Worm (Caenorhabditis elegans) whole organism, young adult: ENCODE data around the gene tsp-6.

Experiments
- B0261.1 ChIP-seq: sonication (generic microtip); optimal IDR thresholded peaks from 2 replicates; lab custom pipeline; 2016; ENCODE audit warnings: mild to moderate bottlenecking, missing genetic modification characterization, moderate library complexity, missing compliant biosample characterization
- B0336.3 ChIP-seq: fragments of 200-800 bp; sonication (Bioruptor generic); IDR thresholded peaks from 2 replicates; pipeline ENCODE4 v1.3.6; 2022; ENCODE audit warnings: missing genetic modification characterization, missing compliant biosample characterization
- C06A6.2 ChIP-seq: fragments of 200-800 bp; sonication (Bioruptor generic); conservative IDR thresholded peaks from 2 replicates; pipeline ENCODE4 v1.3.6; 2022; ENCODE audit warnings: missing genetic modification characterization, missing compliant biosample characterization
- C17E4.6 ChIP-seq: fragments of 200-800 bp; sonication (Bioruptor generic); IDR thresholded peaks from 2 replicates; pipeline ENCODE4 v1.3.6; 2022; ENCODE audit warnings: missing genetic modification reagents, missing genetic modification characterization, missing compliant biosample characterization
- K11D2.4 ChIP-seq: fragments of 200-800 bp; sonication (Bioruptor generic); IDR thresholded peaks from 2 replicates; pipeline ENCODE4 v1.3.6; 2022; ENCODE audit warnings: missing genetic modification reagents, missing genetic modification characterization, missing compliant biosample characterization
- K12H6.12 ChIP-seq: fragments of 200-800 bp; sonication (Bioruptor generic); optimal IDR thresholded peaks from 2 replicates; lab custom pipeline; 2018; ENCODE audit warnings: mild to moderate bottlenecking, missing genetic modification characterization, missing compliant biosample characterization
- T26A5.8 ChIP-seq: sonication (generic microtip); optimal IDR thresholded peaks from 2 replicates; lab custom pipeline; 2016; ENCODE audit warnings: missing genetic modification characterization, missing compliant biosample characterization
- Y67H2A.10 ChIP-seq: fragments of 200-800 bp; sonication (Bioruptor generic); conservative IDR thresholded peaks from 2 replicates; pipeline ENCODE4 v1.3.6; 2022; ENCODE audit warnings: missing genetic modification reagents, missing genetic modification characterization, missing compliant biosample characterization
- Y79H2A.3 ChIP-seq: fragments of 200-800 bp; sonication (Bioruptor generic); conservative IDR thresholded peaks from 2 replicates; pipeline ENCODE4 v1.3.6; 2022; ENCODE audit warnings: missing genetic modification reagents, missing genetic modification characterization, missing compliant biosample characterization
- akir-1 ChIP-seq: fragments of 200-800 bp; sonication (Bioruptor generic); optimal IDR thresholded peaks from 2 replicates; lab custom pipeline; 2018; ENCODE audit warnings: mild to moderate bottlenecking, missing genetic modification characterization, moderate library complexity, missing compliant biosample characterization
- ama-1 ChIP-seq, 3 experiments: fragments of 150-350 bp in 1 of 3; sonication (generic microtip) in 2 of 3; optimal IDR thresholded peaks; 2 replicates each; lab custom pipeline; 2014 to 2018; ENCODE audit warnings: missing biosample characterization in 2 of 3, missing genetic modification characterization in 2 of 3, missing genetic modification reagents in 2 of 3
- aptf-2 ChIP-seq: fragments of 200-800 bp; sonication (Bioruptor generic); conservative IDR thresholded peaks from 2 replicates; pipeline ENCODE4 v1.3.6; 2022; ENCODE audit warnings: missing genetic modification reagents, missing genetic modification characterization, missing compliant biosample characterization
- atf-7 ChIP-seq: sonication (generic microtip); optimal IDR thresholded peaks from 2 replicates; lab custom pipeline; 2017; ENCODE audit warnings: mild to moderate bottlenecking, missing genetic modification characterization, missing compliant biosample characterization
- attf-5 ChIP-seq: fragments of 200-800 bp; sonication (Bioruptor generic); optimal IDR thresholded peaks from 2 replicates; lab custom pipeline; 2018; ENCODE audit warnings: mild to moderate bottlenecking, missing genetic modification characterization, missing compliant biosample characterization
- bed-1 ChIP-seq: fragments of 200-800 bp; sonication (Bioruptor generic); IDR thresholded peaks from 2 replicates; pipeline ENCODE4 v1.3.6; 2022; ENCODE audit warnings: missing genetic modification reagents, missing genetic modification characterization, missing compliant biosample characterization
- ccch-3 ChIP-seq: fragments of 200-800 bp; sonication (Bioruptor generic); optimal IDR thresholded peaks from 2 replicates; lab custom pipeline; 2018; ENCODE audit warnings: mild to moderate bottlenecking, missing genetic modification characterization, missing compliant biosample characterization
- ceh-27 ChIP-seq: fragments of 200-800 bp; sonication (Bioruptor generic); optimal IDR thresholded peaks from 2 replicates; lab custom pipeline; 2018; ENCODE audit warnings: mild to moderate bottlenecking, missing genetic modification characterization, moderate library complexity, missing compliant biosample characterization
- dpff-1 ChIP-seq: sonication (generic microtip); optimal IDR thresholded peaks from 2 replicates; lab custom pipeline; 2017; ENCODE audit warnings: mild to moderate bottlenecking, missing genetic modification characterization, missing compliant biosample characterization
- dpl-1 ChIP-seq: fragments of 150-350 bp; optimal IDR thresholded peaks from 2 replicates; lab custom pipeline; 2014; ENCODE audit warnings: missing biosample characterization, missing genetic modification reagents, missing genetic modification characterization
- hlh-12 ChIP-seq: sonication (generic microtip); optimal IDR thresholded peaks from 2 replicates; lab custom pipeline; 2016; ENCODE audit warnings: missing genetic modification characterization, missing compliant biosample characterization
- hlh-26 ChIP-seq: fragments of 200-800 bp; sonication (Bioruptor generic); conservative IDR thresholded peaks from 2 replicates; pipeline ENCODE4 v1.3.6; 2022; ENCODE audit warnings: missing genetic modification reagents, missing genetic modification characterization, missing compliant biosample characterization
- hmg-20 ChIP-seq: fragments of 200-800 bp; sonication (Bioruptor generic); IDR thresholded peaks from 2 replicates; pipeline ENCODE4 v1.3.6; 2022; ENCODE audit warnings: missing genetic modification reagents, missing genetic modification characterization, missing compliant biosample characterization
- hrde-1 ChIP-seq: sonication (generic microtip); optimal IDR thresholded peaks from 2 replicates; lab custom pipeline; 2016; ENCODE audit warnings: missing genetic modification characterization, mild to moderate bottlenecking, missing compliant biosample characterization, moderate library complexity, missing genotype, missing genetic modification reagents, borderline replicate concordance
- hsf-1 ChIP-seq: fragments of 200-800 bp; sonication (Bioruptor generic); IDR thresholded peaks from 2 replicates; pipeline ENCODE4 v1.3.6; 2022; ENCODE audit warnings: missing genetic modification reagents, missing genetic modification characterization, missing compliant biosample characterization
- let-607 ChIP-seq, 2 experiments: fragments of 200-800 bp in 1 of 2; sonication (Bioruptor generic) in 1 of 2; sonication (generic microtip) in 1 of 2; optimal IDR thresholded peaks; 2 replicates each; lab custom pipeline; 2016 to 2018; ENCODE audit warnings: mild to moderate bottlenecking in 2 of 2, missing compliant biosample characterization in 2 of 2, missing genetic modification characterization in 2 of 2, moderate library complexity in 2 of 2, missing genotype in 1 of 2
- lin-54 ChIP-seq: fragments of 200-800 bp; sonication (Bioruptor generic); optimal IDR thresholded peaks from 2 replicates; lab custom pipeline; 2018; ENCODE audit warnings: mild to moderate bottlenecking, missing genetic modification characterization, missing compliant biosample characterization
- lsy-27 ChIP-seq: sonication (generic microtip); optimal IDR thresholded peaks from 2 replicates; lab custom pipeline; 2017; ENCODE audit warnings: missing genetic modification characterization, mild to moderate bottlenecking, missing compliant biosample characterization, antibody characterized with exemption, missing genotype, borderline replicate concordance; ENCODE audit not compliant: insufficient read depth
- mcd-1 ChIP-seq: fragments of 200-800 bp; sonication (Bioruptor generic); IDR thresholded peaks from 2 replicates; pipeline ENCODE4 v1.3.6; 2022; ENCODE audit warnings: missing genetic modification reagents, missing genetic modification characterization, missing compliant biosample characterization
- mxl-1 ChIP-seq: sonication (generic microtip); optimal IDR thresholded peaks from 2 replicates; lab custom pipeline; 2016; ENCODE audit warnings: missing genetic modification characterization, missing compliant biosample characterization
- nfya-1 ChIP-seq: sonication (generic microtip); optimal IDR thresholded peaks from 2 replicates; lab custom pipeline; 2017; ENCODE audit warnings: antibody characterized with exemption, missing compliant biosample characterization, missing genetic modification characterization, borderline replicate concordance; ENCODE audit not compliant: insufficient read depth
- nfya-2 ChIP-seq: fragments of 200-800 bp; sonication (Bioruptor generic); IDR thresholded peaks from 2 replicates; pipeline ENCODE4 v1.3.6; 2022; ENCODE audit warnings: missing genetic modification reagents, missing genetic modification characterization, missing compliant biosample characterization
- nfyb-1 ChIP-seq: fragments of 200-800 bp; sonication (Bioruptor generic); IDR thresholded peaks from 2 replicates; pipeline ENCODE4 v1.3.6; 2022; ENCODE audit warnings: missing genetic modification reagents, missing genetic modification characterization, missing compliant biosample characterization
- nhr-179 ChIP-seq: sonication (generic microtip); optimal IDR thresholded peaks from 2 replicates; lab custom pipeline; 2016; ENCODE audit warnings: mild to moderate bottlenecking, missing genetic modification characterization, missing compliant biosample characterization
- nhr-80 ChIP-seq: sonication (generic microtip); optimal IDR thresholded peaks from 2 replicates; lab custom pipeline; 2016; ENCODE audit warnings: missing genetic modification characterization, missing compliant biosample characterization
- pbrm-1 ChIP-seq: fragments of 200-800 bp; sonication (Bioruptor generic); IDR thresholded peaks from 2 replicates; pipeline ENCODE4 v1.3.6; 2022; ENCODE audit warnings: missing genetic modification reagents, missing genetic modification characterization, missing compliant biosample characterization
- rec-8 ChIP-seq, 2 experiments: sonication (generic microtip); optimal IDR thresholded peaks; 2 replicates each; lab custom pipeline; 2016; ENCODE audit warnings: mild to moderate bottlenecking in 2 of 2, missing genetic modification characterization in 2 of 2, missing genetic modification reagents in 2 of 2, missing genotype in 2 of 2, missing biosample characterization in 1 of 2, missing compliant biosample characterization in 1 of 2, moderate library complexity in 1 of 2
- sdz-38 ChIP-seq: sonication (generic microtip); optimal IDR thresholded peaks from 2 replicates; lab custom pipeline; 2016; ENCODE audit warnings: missing genotype, missing genetic modification characterization, missing compliant biosample characterization
- tbx-9 ChIP-seq: sonication (generic microtip); optimal IDR thresholded peaks from 2 replicates; lab custom pipeline; 2016; ENCODE audit warnings: borderline replicate concordance, missing genetic modification characterization, inconsistent platforms, missing compliant biosample characterization
- xnd-1 ChIP-seq: sonication (generic microtip); optimal IDR thresholded peaks from 2 replicates; lab custom pipeline; 2016; ENCODE audit warnings: missing genotype, missing genetic modification reagents, missing genetic modification characterization, missing compliant biosample characterization
- zfh-2 ChIP-seq: fragments of 200-800 bp; sonication (Bioruptor generic); conservative IDR thresholded peaks from 2 replicates; pipeline ENCODE4 v1.3.6; 2022; ENCODE audit warnings: missing genetic modification reagents, missing genetic modification characterization, missing compliant biosample characterization
- zim-3 ChIP-seq: sonication (generic microtip); optimal IDR thresholded peaks from 2 replicates; lab custom pipeline; 2017; ENCODE audit warnings: mild to moderate bottlenecking, missing genetic modification characterization, moderate library complexity, missing compliant biosample characterization
- ztf-18 ChIP-seq: sonication (generic microtip); optimal IDR thresholded peaks from 2 replicates; lab custom pipeline; 2016; ENCODE audit warnings: missing genotype, mild to moderate bottlenecking, missing genetic modification characterization, missing compliant biosample characterization
- ztf-28 ChIP-seq: fragments of 200-800 bp; sonication (Bioruptor generic); IDR thresholded peaks from 2 replicates; pipeline ENCODE4 v1.3.6; 2022; ENCODE audit warnings: missing genetic modification reagents, missing genetic modification characterization, missing compliant biosample characterization

Gene tsp-6

DNA sequence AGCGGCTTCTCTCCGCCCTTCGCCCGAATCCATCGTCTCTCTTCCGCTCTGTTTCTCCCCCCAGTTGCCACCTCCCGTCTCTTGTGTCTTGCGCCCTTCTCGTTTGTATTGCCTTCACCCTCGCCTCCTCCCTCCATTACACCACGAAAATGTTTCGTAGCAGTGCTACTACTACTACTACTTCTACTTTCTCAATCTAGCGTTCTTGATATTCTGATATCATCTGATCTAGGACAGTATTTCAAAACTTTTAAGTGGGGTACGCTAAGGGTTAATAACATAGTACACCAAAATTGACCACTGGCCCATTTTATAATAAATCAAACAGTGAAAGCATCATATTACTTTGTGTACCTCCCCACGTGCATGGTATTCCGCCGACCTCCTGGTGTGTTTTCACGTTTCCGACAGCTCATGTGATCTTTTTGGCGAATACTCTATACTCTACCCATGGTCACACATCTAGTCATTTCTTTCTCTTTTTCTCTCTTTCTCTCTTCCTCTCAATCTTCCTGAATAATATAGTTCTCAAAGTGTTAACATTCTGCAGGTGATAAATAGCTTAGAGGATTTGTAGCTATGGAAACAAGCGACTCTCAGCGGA lies 17.6 kb upstream of the tsp-6 start, which contains the start of gene C14A11.2:
TSS of gene C14A11.2 (plus strand) at position 551 of the 604 bp plus-strand sequence.
- TF ChIP-seq B0336.3 (GFP tag; lab: Robert Waterston, UW) (no peak), ztf-28 (GFP tag; lab: Robert Waterston, UW) (no peak), dpff-1 (tag; lab: Kevin White, UChicago) (no peak), mcd-1 (GFP tag; lab: Robert Waterston, UW) (no peak), dpl-1 (GFP tag; lab: Kevin White, UChicago) (no peak), nfya-1 (no peak), aptf-2 (GFP tag; lab: Robert Waterston, UW) (no peak), Y79H2A.3 (GFP tag; lab: Robert Waterston, UW) (no peak), B0261.1 (tag; lab: Kevin White, UChicago) (no peak), akir-1 (no peak), attf-5 (no peak), K12H6.12 (no peak), zim-3 (no peak), nhr-80 (tag; lab: Kevin White, UChicago) (no peak), hlh-12 (tag; lab: Kevin White, UChicago) (no peak), xnd-1 (tag; lab: Kevin White, UChicago) (no peak)
- TF ChIP-seq, all 124 proteins: peak for 0

- no peak for TF ChIP-seq hrde-1 (tag; lab: Kevin White, UChicago)
- peak; percentile 18 for TF ChIP-seq ztf-18 (tag; lab: Kevin White, UChicago)
- TF ChIP-seq, all 124 proteins: peak for 1
These were observed 12.9 kb upstream of the tsp-6 start, which contains the start of gene C14A11.5 for ce11 chrX:2807390-2807789. Gene C14A11.5, minus strand, starts transcription at chrX:2807528.

DNA sequence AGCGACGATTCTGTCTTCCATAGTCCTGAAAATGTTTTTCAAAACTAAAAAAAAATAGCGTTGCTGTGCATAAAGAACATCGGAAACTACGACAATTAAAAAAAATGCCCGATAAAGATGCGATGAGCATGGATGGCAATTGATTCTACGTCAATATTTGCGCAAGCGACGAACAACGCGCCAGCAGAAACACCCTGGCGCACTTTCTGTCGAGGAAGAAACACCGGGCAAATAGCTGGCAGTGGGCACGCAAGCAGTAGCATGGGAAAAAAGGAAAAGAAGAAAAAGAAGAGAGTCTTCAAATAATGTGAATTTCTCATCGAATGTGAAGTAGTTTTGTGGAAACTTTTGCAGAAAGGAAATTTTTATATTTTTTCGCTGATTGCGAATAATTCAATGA lies 10.6 kb upstream of the tsp-6 start, which contains the start of gene C14A11.9:
TSS of gene C14A11.9 (minus strand) at position 27 of the 400 bp plus-strand sequence.
- peak; percentile 99 for TF ChIP-seq ztf-18 (tag; lab: Kevin White, UChicago)
- no peak for TF ChIP-seq ama-1 (optimal IDR thresholded peaks at IDR 0.05; lab: Kevin White, UChicago)
- TF ChIP-seq ama-1 (GFP tag; optimal IDR thresholded peaks at IDR 0.05; lab: Kevin White, UChicago) = no peak
- peak; percentile 79 for TF ChIP-seq pbrm-1 (GFP tag; lab: Robert Waterston, UW)
- TF ChIP-seq nfyb-1 (GFP tag; lab: Robert Waterston, UW) = no peak
- no peak for TF ChIP-seq zim-3
- peak; percentile 84 for TF ChIP-seq ceh-27
- TF ChIP-seq atf-7 = peak; percentile 81
- no peak; the same call in none of the 2 replicates for TF ChIP-seq zfh-2 (GFP tag; lab: Robert Waterston, UW)
- TF ChIP-seq hmg-20 (GFP tag; lab: Robert Waterston, UW) = no peak
- TF ChIP-seq K11D2.4 (GFP tag; lab: Robert Waterston, UW) = peak; percentile 94
- no peak for TF ChIP-seq lsy-27
- TF ChIP-seq nfya-2 = no peak
- TF ChIP-seq let-607 (tag; optimal IDR thresholded peaks at IDR 0.05; lab: Kevin White, UChicago) = peak in 1 of 2 experiments; percentile 77
- TF ChIP-seq lin-54 (GFP tag; lab: Kevin White, UChicago) = peak; percentile 72
- TF ChIP-seq dpff-1 (tag; lab: Kevin White, UChicago) = no peak
- TF ChIP-seq dpl-1 (GFP tag; lab: Kevin White, UChicago) = peak; percentile 3
- TF ChIP-seq nhr-179 (tag; lab: Kevin White, UChicago) = no peak
- TF ChIP-seq hsf-1 (GFP tag; lab: Robert Waterston, UW) = no peak
- TF ChIP-seq hlh-26 = no peak
- TF ChIP-seq sdz-38 = no peak
- TF ChIP-seq hrde-1 (tag; lab: Kevin White, UChicago) = no peak
- 0 out of 2 replicates have a peak, but pooled peaks have one; percentile 14 for TF ChIP-seq Y67H2A.10 (GFP tag; lab: Robert Waterston, UW)
- TF ChIP-seq rec-8 (tag; optimal IDR thresholded peaks at IDR 0.05; lab: Kevin White, UChicago) = no peak
- no peak for TF ChIP-seq T26A5.8 (tag; lab: Kevin White, UChicago)
- 0 out of 2 replicates have a peak, but pooled peaks have one; percentile 38 for TF ChIP-seq C17E4.6 (GFP tag; lab: Robert Waterston, UW)
- no peak for TF ChIP-seq bed-1 (GFP tag; lab: Robert Waterston, UW)
- peak; percentile 81 for TF ChIP-seq C06A6.2 (GFP tag; lab: Robert Waterston, UW)
- TF ChIP-seq tbx-9 = no peak
- TF ChIP-seq ccch-3 (GFP tag; lab: Kevin White, UChicago) = no peak
- no peak for TF ChIP-seq mxl-1
